Worm (Caenorhabditis elegans): ENCODE measurements around the gene mlcd-1.

DNA sequence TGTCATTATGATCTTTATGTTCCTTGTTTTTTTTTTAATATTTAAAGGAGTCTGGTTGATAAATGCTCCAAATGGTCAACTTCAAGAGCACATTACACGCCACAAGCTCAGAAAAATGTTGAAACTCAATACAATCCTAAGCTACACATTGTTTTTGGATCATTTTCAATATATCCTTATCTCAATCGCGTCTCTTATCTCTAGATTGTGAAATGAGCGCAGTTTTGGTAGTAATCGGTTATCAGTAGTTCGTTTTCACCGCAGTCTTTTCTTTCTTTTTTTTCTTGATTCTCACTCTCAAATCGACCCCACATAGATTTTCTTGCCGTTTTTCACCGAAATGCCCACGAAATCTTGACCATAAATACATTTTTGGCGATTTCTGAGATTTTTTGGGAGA, 15.1 kb downstream of the mlcd-1 start:
- TF ChIP-seq lin-13 (GFP tag; optimal IDR thresholded peaks at IDR 0.05) (no peak), unc-30 (tag; optimal IDR thresholded peaks at IDR 0.05) (no peak), unc-130 (tag; optimal IDR thresholded peaks at IDR 0.05) (no peak), ama-1 (optimal IDR thresholded peaks at IDR 0.05) (no peak)

Data from whole organism, L1 larva.